Worm (Caenorhabditis elegans) whole organism, midembryonic: ENCODE measurements around the gene bli-6.

ENCODE experiments used
- T22C8.4 ChIP-seq: fragments of 200-800 bp; sonication (Bioruptor generic); IDR thresholded peaks from 2 replicates; pipeline ENCODE4 v1.3.6; 2022; ENCODE audit warnings: missing genetic modification characterization, missing compliant biosample characterization
- cog-1 ChIP-seq: sonication (generic microtip); optimal IDR thresholded peaks from 2 replicates; lab custom pipeline; 2016; ENCODE audit warnings: missing genetic modification characterization, missing compliant biosample characterization
- flt-1 ChIP-seq: fragments of 200-800 bp; sonication (Bioruptor generic); IDR thresholded peaks from 2 replicates; pipeline ENCODE4 v1.3.6; 2022; ENCODE audit warnings: missing genetic modification characterization, missing compliant biosample characterization
- klf-2 ChIP-seq: fragments of 200-800 bp; sonication (Bioruptor generic); conservative IDR thresholded peaks from 2 replicates; pipeline ENCODE4 v1.3.6; 2022; ENCODE audit warnings: missing genetic modification reagents, missing genetic modification characterization, missing compliant biosample characterization
- med-1 ChIP-seq: sonication (generic microtip); optimal IDR thresholded peaks from 2 replicates; lab custom pipeline; 2017; ENCODE audit warnings: missing genetic modification characterization, mild to moderate bottlenecking, missing compliant biosample characterization, antibody characterized with exemption, missing genetic modification reagents; ENCODE audit not compliant: insufficient read depth
- ref-1 ChIP-seq: fragments of 200-800 bp; sonication (Bioruptor generic); conservative IDR thresholded peaks from 2 replicates; pipeline ENCODE4 v1.3.6; 2022; ENCODE audit warnings: missing genetic modification reagents, missing genetic modification characterization, missing compliant biosample characterization
- tab-1 ChIP-seq: fragments of 200-800 bp; sonication (Bioruptor generic); IDR thresholded peaks from 2 replicates; pipeline ENCODE4 v1.3.6; 2022; ENCODE audit warnings: missing genetic modification characterization, missing compliant biosample characterization
- ztf-23 ChIP-seq: fragments of 200-800 bp; sonication (Bioruptor generic); IDR thresholded peaks from 2 replicates; pipeline ENCODE4 v1.3.6; 2022; ENCODE audit warnings: missing genetic modification reagents, missing genetic modification characterization, missing compliant biosample characterization
- ztf-29 ChIP-seq: fragments of 200-800 bp; sonication (Bioruptor generic); IDR thresholded peaks from 2 replicates; pipeline ENCODE4 v1.3.6; 2022; ENCODE audit warnings: missing genetic modification reagents, missing genetic modification characterization, missing compliant biosample characterization

The bli-6 gene

DNA sequence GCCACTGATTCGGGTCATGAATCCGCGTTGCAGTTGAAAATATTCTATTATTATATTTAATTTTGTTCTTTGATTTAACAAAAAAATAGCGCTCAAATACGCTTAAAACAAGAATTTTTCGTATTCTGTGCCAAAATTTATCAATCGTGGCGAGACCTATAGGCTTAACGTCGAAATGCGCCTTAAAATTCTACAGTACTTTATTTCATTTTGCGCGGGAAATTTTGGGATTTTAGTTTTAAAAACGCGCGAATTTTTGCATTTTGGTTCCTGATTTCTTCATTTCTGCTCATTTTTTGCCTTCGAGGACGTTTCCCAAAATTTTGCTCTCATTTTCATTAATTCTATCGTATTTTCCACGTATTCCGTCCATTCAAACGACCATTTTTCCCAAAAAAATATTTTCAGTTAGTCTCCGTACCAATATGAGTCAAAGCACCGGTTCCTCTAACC is 44.3 kb downstream of the bli-6 start, which contains the start of gene puf-11:
puf-11 (plus strand) TSS at position 403 of the 453 bp plus-strand sequence.
- TF ChIP-seq ztf-23 (GFP tag; lab: Robert Waterston, UW) (no peak), med-1 (GFP tag; lab: Kevin White, UChicago) (no peak), T22C8.4 (GFP tag; lab: Robert Waterston, UW) (no peak), ref-1 (no peak), klf-2 (no peak), flt-1 (GFP tag; lab: Robert Waterston, UW) (no peak), tab-1 (GFP tag; lab: Robert Waterston, UW) (no peak), ztf-29 (GFP tag; lab: Robert Waterston, UW) (no peak), cog-1 (tag; lab: Kevin White, UChicago) (no peak)

DNA sequence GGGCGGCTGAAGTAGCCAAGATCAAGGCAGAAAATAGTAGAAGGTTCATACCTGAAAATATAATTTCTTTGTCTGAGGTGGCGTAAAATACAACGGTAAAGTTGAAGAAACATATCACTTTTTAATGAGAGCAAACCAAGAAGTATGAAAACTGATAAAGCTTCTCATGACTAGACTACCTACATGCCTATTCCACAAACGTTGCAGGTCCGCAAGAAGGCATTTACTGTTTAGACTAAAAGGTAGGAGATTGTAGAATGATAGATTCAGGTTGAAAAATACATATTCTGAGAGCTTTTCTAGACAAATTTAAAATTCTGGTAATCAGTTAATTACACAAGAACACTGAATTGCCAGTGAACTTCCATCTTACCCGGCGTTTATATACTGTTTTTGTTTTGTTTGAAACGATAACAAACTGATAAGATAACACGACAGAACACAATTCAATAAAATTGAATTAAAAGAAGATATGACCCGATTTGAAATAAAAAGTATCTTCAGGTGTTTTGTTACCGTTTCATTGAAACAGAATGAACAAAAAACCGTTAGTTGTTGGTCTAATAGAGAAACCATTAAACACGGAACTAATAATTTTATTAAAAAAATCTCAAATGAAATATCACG is 49.3 kb downstream of the bli-6 start, which contains the start of gene acp-6:
acp-6 (minus strand) TSS at position 51 of the 627 bp plus-strand sequence.
- TF ChIP-seq klf-2 (no peak), ztf-29 (GFP tag; lab: Robert Waterston, UW) (no peak), ztf-23 (GFP tag; lab: Robert Waterston, UW) (no peak), ref-1 (no peak), flt-1 (GFP tag; lab: Robert Waterston, UW) (no peak), cog-1 (tag; lab: Kevin White, UChicago) (no peak), med-1 (GFP tag; lab: Kevin White, UChicago) (no peak), T22C8.4 (GFP tag; lab: Robert Waterston, UW) (no peak), tab-1 (GFP tag; lab: Robert Waterston, UW) (no peak)

DNA sequence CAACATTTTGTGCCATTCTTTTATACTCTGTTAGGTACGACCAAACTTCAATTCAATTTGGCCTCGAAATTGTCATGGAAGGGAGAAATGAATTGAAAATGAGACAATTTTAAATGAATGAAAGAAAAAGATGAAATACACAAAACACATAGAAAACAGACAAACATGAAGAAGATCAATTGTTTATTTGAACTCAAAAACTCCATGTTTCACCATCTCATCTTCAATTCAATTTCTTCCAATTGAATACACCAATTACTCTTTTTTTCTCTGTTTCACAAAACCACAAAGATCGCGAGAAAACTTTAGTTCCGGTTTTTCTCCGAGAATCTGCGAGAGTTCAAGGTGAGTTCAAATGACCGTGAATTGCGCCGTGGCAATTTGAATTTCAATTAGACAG is 50.4 kb downstream of the bli-6 start:
- TF ChIP-seq ref-1 (no peak), T22C8.4 (GFP tag; lab: Robert Waterston, UW) (no peak), ztf-23 (GFP tag; lab: Robert Waterston, UW) (no peak), med-1 (GFP tag; lab: Kevin White, UChicago) (no peak), klf-2 (no peak), tab-1 (GFP tag; lab: Robert Waterston, UW) (no peak), ztf-29 (GFP tag; lab: Robert Waterston, UW) (no peak), cog-1 (tag; lab: Kevin White, UChicago) (no peak), flt-1 (GFP tag; lab: Robert Waterston, UW) (no peak)
